Worm (Caenorhabditis elegans) whole organism, early embryonic: Measurements from ENCODE around the gene erp-44.3.

Experiments
- ama-1 ChIP-seq: fragments of 150-350 bp; optimal IDR thresholded peaks from 2 replicates; lab custom pipeline; 2014
- tbx-37 ChIP-seq: fragments of 200-800 bp; sonication (Bioruptor generic); conservative IDR thresholded peaks from 2 replicates; pipeline ENCODE4 v1.3.6; 2022; ENCODE audit warnings: missing genetic modification reagents, missing genetic modification characterization, missing compliant biosample characterization

- TF ChIP-seq tbx-37 (GFP tag; lab: Robert Waterston, UW) (no peak), ama-1 (lab: Kevin White, UChicago) (no peak)
Measured at ce11 chrIV:8115462-8115861, 7.0 kb upstream of the erp-44.3 start, which contains the start of gene irld-8.
